Worm (Caenorhabditis elegans) whole organism, mixed stage, embryonic: ENCODE results near the gene trpp-4.

Experiments
- M03D4.4 ChIP-seq: sonication (generic microtip); optimal IDR thresholded peaks from 2 replicates; lab custom pipeline; 2017; ENCODE audit warnings: mild to moderate bottlenecking, missing genetic modification characterization, missing compliant biosample characterization
- blmp-1 ChIP-seq: fragments of 150-350 bp; optimal IDR thresholded peaks from 2 replicates; lab custom pipeline; 2014; ENCODE audit warnings: missing biosample characterization, missing genetic modification characterization
- ceh-39 ChIP-seq: fragments of 150-350 bp; optimal IDR thresholded peaks from 2 replicates; lab custom pipeline; 2014; ENCODE audit warnings: missing biosample characterization, missing genetic modification characterization
- ceh-43 ChIP-seq: fragments of 200-800 bp; sonication (Bioruptor generic); optimal IDR thresholded peaks from 2 replicates; lab custom pipeline; 2018; ENCODE audit warnings: mild to moderate bottlenecking, missing genetic modification characterization, moderate library complexity, missing compliant biosample characterization
- ceh-83 ChIP-seq: fragments of 200-800 bp; sonication (Bioruptor generic); optimal IDR thresholded peaks from 2 replicates; lab custom pipeline; 2018; ENCODE audit warnings: mild to moderate bottlenecking, missing genetic modification characterization, missing compliant biosample characterization
- ces-1 ChIP-seq: fragments of 150-350 bp; optimal IDR thresholded peaks from 2 replicates; lab custom pipeline; 2014; ENCODE audit warnings: missing biosample characterization, missing genetic modification reagents, missing genetic modification characterization
- drap-1 ChIP-seq: fragments of 200-800 bp; sonication (Bioruptor generic); optimal IDR thresholded peaks from 3 replicates; lab custom pipeline; 2018; ENCODE audit warnings: mild to moderate bottlenecking, missing genetic modification characterization, missing compliant biosample characterization
- elt-1 ChIP-seq: sonication (generic microtip); optimal IDR thresholded peaks from 2 replicates; lab custom pipeline; 2017; ENCODE audit warnings: missing genetic modification characterization, mild to moderate bottlenecking, missing compliant biosample characterization, antibody characterized with exemption, moderate library complexity, borderline replicate concordance; ENCODE audit not compliant: insufficient read depth
- flh-1 ChIP-seq: fragments of 200-800 bp; sonication (Bioruptor generic); optimal IDR thresholded peaks from 2 replicates; lab custom pipeline; 2018; ENCODE audit warnings: mild to moderate bottlenecking, missing genetic modification characterization, moderate library complexity, missing compliant biosample characterization
- ham-2 ChIP-seq: fragments of 200-800 bp; sonication (Bioruptor generic); optimal IDR thresholded peaks from 2 replicates; lab custom pipeline; 2018; ENCODE audit warnings: mild to moderate bottlenecking, missing genetic modification characterization, missing compliant biosample characterization
- hlh-1 ChIP-seq: fragments of 150-350 bp; optimal IDR thresholded peaks from 2 replicates; lab custom pipeline; 2014; ENCODE audit warnings: missing biosample characterization, missing genetic modification reagents, missing genetic modification characterization
- lin-13 ChIP-seq: fragments of 150-350 bp; optimal IDR thresholded peaks from 2 replicates; lab custom pipeline; 2014; ENCODE audit warnings: missing biosample characterization, missing genetic modification characterization
- lin-32 ChIP-seq: fragments of 200-800 bp; sonication (Bioruptor generic); optimal IDR thresholded peaks from 2 replicates; lab custom pipeline; 2018; ENCODE audit warnings: mild to moderate bottlenecking, missing genetic modification characterization, missing compliant biosample characterization
- mab-5 ChIP-seq: fragments of 150-350 bp; optimal IDR thresholded peaks from 2 replicates; lab custom pipeline; 2014; ENCODE audit warnings: missing biosample characterization, missing genetic modification characterization
- mep-1 ChIP-seq: fragments of 150-350 bp; optimal IDR thresholded peaks from 2 replicates; lab custom pipeline; 2017; ENCODE audit warnings: missing biosample characterization, missing genetic modification reagents, missing genetic modification characterization, inconsistent platforms
- mls-2 ChIP-seq: sonication (generic microtip); optimal IDR thresholded peaks from 2 replicates; lab custom pipeline; 2016; ENCODE audit warnings: mild to moderate bottlenecking, missing genetic modification characterization, moderate library complexity, missing compliant biosample characterization
- nhr-12 ChIP-seq: fragments of 150-350 bp; optimal IDR thresholded peaks from 2 replicates; lab custom pipeline; 2014; ENCODE audit warnings: missing biosample characterization, missing genetic modification characterization
- nhr-2 ChIP-seq: fragments of 150-350 bp; optimal IDR thresholded peaks from 2 replicates; lab custom pipeline; 2014; ENCODE audit warnings: missing biosample characterization, missing genetic modification characterization
- nhr-237 ChIP-seq: fragments of 150-350 bp; optimal IDR thresholded peaks from 2 replicates; lab custom pipeline; 2014; ENCODE audit warnings: missing biosample characterization, missing genetic modification characterization
- nhr-28 ChIP-seq: fragments of 150-350 bp; optimal IDR thresholded peaks from 2 replicates; lab custom pipeline; 2014; ENCODE audit warnings: missing biosample characterization, missing genetic modification characterization
- pha-4 ChIP-seq: fragments of 150-350 bp; optimal IDR thresholded peaks from 2 replicates; lab custom pipeline; 2018; ENCODE audit warnings: missing biosample characterization, missing genetic modification reagents, missing genetic modification characterization
- sem-2 ChIP-seq: fragments of 200-800 bp; sonication (Bioruptor generic); optimal IDR thresholded peaks from 2 replicates; lab custom pipeline; 2018; ENCODE audit warnings: mild to moderate bottlenecking, missing genetic modification characterization, missing compliant biosample characterization
- snpc-4 ChIP-seq: fragments of 150-350 bp; optimal IDR thresholded peaks from 2 replicates; lab custom pipeline; 2014; ENCODE audit warnings: missing biosample characterization, missing genetic modification characterization
- sptf-1 ChIP-seq: sonication (generic microtip); optimal IDR thresholded peaks from 2 replicates; lab custom pipeline; 2017; ENCODE audit warnings: mild to moderate bottlenecking, missing genetic modification characterization, moderate library complexity, missing compliant biosample characterization
- tbx-8 ChIP-seq: fragments of 200-800 bp; sonication (Bioruptor generic); optimal IDR thresholded peaks from 2 replicates; lab custom pipeline; 2018; ENCODE audit warnings: mild to moderate bottlenecking, missing genetic modification characterization, moderate library complexity, missing compliant biosample characterization
- unc-120 ChIP-seq: sonication (generic microtip); optimal IDR thresholded peaks from 2 replicates; lab custom pipeline; 2017; ENCODE audit warnings: missing genetic modification characterization, missing compliant biosample characterization; ENCODE audit not compliant: poor library complexity, severe bottlenecking
- unc-39 ChIP-seq: fragments of 150-350 bp; optimal IDR thresholded peaks from 2 replicates; lab custom pipeline; 2014; ENCODE audit warnings: missing biosample characterization, missing genetic modification characterization
- unc-62 ChIP-seq: fragments of 150-350 bp; optimal IDR thresholded peaks from 2 replicates; lab custom pipeline; 2014; ENCODE audit warnings: missing biosample characterization, missing genetic modification reagents, missing genetic modification characterization
- zip-8 ChIP-seq: fragments of 150-350 bp; optimal IDR thresholded peaks from 2 replicates; lab custom pipeline; 2014; ENCODE audit warnings: missing biosample characterization, missing genetic modification characterization

Gene trpp-4

DNA sequence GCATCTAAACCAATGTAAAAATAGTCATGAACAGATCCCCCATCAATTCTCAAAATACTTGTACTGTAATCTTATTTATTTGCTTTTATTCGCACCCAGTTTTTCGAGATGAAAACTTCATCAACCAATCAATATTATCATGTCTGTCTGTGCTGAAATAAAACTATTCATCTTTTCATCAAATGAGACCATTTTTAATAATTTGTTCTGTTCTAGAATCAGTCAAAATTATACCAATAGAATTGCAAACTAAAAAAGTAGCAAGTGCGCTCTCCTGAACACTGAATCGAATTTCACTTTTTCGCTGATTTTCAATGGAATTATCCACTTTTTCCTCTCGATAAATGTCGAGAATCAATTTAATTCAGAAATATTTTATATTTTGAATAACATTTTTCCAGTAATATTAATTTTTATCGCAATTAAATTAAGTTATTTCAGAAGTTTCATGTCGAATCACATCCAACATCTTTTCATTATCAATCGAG, at the start of gene trpp-4:
Gene trpp-4 (plus strand): TSS at position 442 of the 488 bp plus-strand sequence.
- no peak for TF ChIP-seq flh-1 (GFP tag; lab: Kevin White, UChicago)
- TF ChIP-seq ces-1 (GFP tag; lab: Kevin White, UChicago), result peak; percentile 85
- TF ChIP-seq, all 35 proteins: peak for 1

DNA sequence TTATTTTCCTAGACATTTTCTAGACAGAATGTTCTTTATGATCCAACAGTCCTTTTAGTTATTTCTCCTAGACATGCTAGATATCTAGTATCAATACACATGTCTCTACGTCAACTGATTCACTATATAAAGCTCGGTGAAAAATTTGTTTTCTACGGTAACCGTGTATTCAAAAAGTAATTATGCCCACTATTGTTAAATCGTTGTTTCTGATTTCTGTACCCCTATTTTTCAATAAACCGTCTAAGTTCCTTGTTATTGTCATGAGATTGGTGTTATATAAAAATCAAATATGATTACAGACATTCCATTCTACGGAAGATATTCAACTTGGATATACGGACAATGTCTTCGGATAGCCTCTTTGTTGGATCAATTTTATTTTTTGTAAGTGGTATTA, 47.2 kb upstream of the trpp-4 start, which contains the start of gene srx-46:
Gene srx-46 (plus strand): TSS at position 301 of the 400 bp plus-strand sequence.
- no peak for TF ChIP-seq ceh-39 (tag; lab: Kevin White, UChicago)
- TF ChIP-seq mep-1 (tag; lab: Kevin White, UChicago), result no peak
- TF ChIP-seq hlh-1 (tag; lab: Kevin White, UChicago), result no peak
- no peak for TF ChIP-seq drap-1
- no peak for TF ChIP-seq M03D4.4 (tag; lab: Kevin White, UChicago)
- no peak for TF ChIP-seq unc-120 (tag; lab: Kevin White, UChicago)
- TF ChIP-seq unc-39, result no peak
- TF ChIP-seq mab-5 (tag; lab: Kevin White, UChicago), result no peak
- no peak for TF ChIP-seq ceh-83
- TF ChIP-seq tbx-8 (GFP tag; lab: Kevin White, UChicago), result no peak
- no peak for TF ChIP-seq unc-62 (GFP tag; lab: Kevin White, UChicago)
- TF ChIP-seq pha-4 (tag; lab: Kevin White, UChicago), result no peak
- no peak for TF ChIP-seq ceh-43 (GFP tag; lab: Kevin White, UChicago)
- no peak for TF ChIP-seq nhr-2 (tag; lab: Kevin White, UChicago)
- TF ChIP-seq sem-2 (GFP tag; lab: Kevin White, UChicago), result no peak
- no peak for TF ChIP-seq flh-1 (GFP tag; lab: Kevin White, UChicago)
- no peak for TF ChIP-seq ham-2

DNA sequence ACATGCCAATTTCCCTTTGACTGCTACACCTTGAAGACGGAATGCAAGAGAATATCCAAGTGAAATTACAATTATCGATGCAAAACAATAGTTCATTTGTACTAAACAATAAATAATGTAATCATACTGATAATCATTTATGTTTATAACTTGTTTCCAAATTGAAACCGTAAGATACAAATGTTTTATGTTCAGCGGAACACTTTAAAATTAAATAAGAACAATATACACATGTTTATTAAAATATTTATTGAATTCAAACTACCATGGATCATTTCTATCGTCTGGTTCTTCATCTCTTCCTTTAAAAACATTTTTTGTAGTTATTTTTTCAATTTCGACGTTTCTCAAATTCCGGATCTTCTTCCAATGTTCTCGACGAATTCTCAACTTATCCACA, 44.8 kb upstream of the trpp-4 start, which contains the start of gene ttr-40:
Gene ttr-40 (minus strand): TSS at position 101 of the 400 bp plus-strand sequence.
- TF ChIP-seq snpc-4 (no peak), pha-4 (tag; lab: Kevin White, UChicago) (no peak), lin-13 (tag; lab: Kevin White, UChicago) (no peak), unc-39 (no peak), ham-2 (no peak), mab-5 (tag; lab: Kevin White, UChicago) (no peak), hlh-1 (tag; lab: Kevin White, UChicago) (no peak), sem-2 (GFP tag; lab: Kevin White, UChicago) (no peak), ceh-43 (GFP tag; lab: Kevin White, UChicago) (no peak), nhr-12 (tag; lab: Kevin White, UChicago) (no peak), unc-62 (GFP tag; lab: Kevin White, UChicago) (no peak), mep-1 (tag; lab: Kevin White, UChicago) (no peak), blmp-1 (no peak), zip-8 (no peak), nhr-237 (tag; lab: Kevin White, UChicago) (no peak), nhr-2 (tag; lab: Kevin White, UChicago) (no peak), tbx-8 (GFP tag; lab: Kevin White, UChicago) (no peak)

DNA sequence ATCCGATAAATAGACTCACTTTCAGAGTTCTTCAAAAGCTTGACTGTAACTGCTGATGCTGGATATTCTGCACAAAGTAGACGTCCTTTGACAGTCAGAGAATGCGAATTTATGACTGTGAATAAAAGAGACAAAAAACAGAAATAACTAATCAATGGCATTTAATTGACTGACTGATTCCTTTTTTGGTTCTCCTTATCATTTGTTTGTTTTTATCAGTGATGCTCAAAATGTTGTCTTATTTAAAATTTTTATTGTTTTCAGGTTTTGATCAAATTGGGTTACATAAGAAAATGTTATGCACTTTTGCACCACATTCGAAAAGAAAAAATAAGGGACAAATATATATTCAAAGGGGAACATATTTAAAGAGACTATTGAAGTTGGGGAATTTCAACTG, 43.8 kb upstream of the trpp-4 start, which contains the start of gene ttr-49:
Gene ttr-49 (minus strand): TSS at position 171 of the 400 bp plus-strand sequence.
- no peak for TF ChIP-seq M03D4.4 (tag; lab: Kevin White, UChicago)
- no peak for TF ChIP-seq blmp-1
- no peak for TF ChIP-seq nhr-28 (tag; lab: Kevin White, UChicago)
- TF ChIP-seq flh-1 (GFP tag; lab: Kevin White, UChicago), result no peak
- no peak for TF ChIP-seq elt-1
- no peak for TF ChIP-seq lin-32
- no peak for TF ChIP-seq unc-62 (GFP tag; lab: Kevin White, UChicago)
- no peak for TF ChIP-seq pha-4 (tag; lab: Kevin White, UChicago)
- TF ChIP-seq sem-2 (GFP tag; lab: Kevin White, UChicago), result no peak
- no peak for TF ChIP-seq hlh-1 (tag; lab: Kevin White, UChicago)
- TF ChIP-seq ham-2, result no peak
- no peak for TF ChIP-seq mep-1 (tag; lab: Kevin White, UChicago)
- no peak for TF ChIP-seq ceh-83
- no peak for TF ChIP-seq ceh-39 (tag; lab: Kevin White, UChicago)

DNA sequence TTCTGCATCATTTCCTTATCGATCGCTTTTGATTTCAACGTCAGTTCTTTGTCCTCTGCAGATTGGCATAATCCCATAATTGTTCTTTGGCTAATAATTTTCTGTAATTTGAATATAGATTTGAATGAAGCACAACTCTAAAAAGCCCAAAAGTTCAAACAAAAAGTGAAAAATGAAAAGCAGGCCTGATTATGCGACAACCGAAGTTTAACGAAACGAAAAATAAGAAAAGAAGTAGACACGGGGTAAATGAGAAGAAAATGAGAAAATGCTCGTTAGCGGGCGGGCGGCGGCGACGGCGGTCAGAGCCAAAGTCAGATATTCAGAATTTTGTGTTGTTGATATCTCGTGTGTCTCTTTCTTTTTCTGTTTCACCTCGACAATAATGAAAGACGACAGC, 40.5 kb upstream of the trpp-4 start, which contains the start of gene gpa-3:
Gene gpa-3 (minus strand): TSS at position 101 of the 400 bp plus-strand sequence.
- TF ChIP-seq lin-32 (no peak), M03D4.4 (tag; lab: Kevin White, UChicago) (no peak), unc-120 (tag; lab: Kevin White, UChicago) (no peak), snpc-4 (no peak), mls-2 (no peak), hlh-1 (tag; lab: Kevin White, UChicago) (no peak), sptf-1 (tag; lab: Kevin White, UChicago) (no peak), flh-1 (GFP tag; lab: Kevin White, UChicago) (no peak)
